Worm (Caenorhabditis elegans): Measurements from ENCODE around the gene ZK822.1.

DNA sequence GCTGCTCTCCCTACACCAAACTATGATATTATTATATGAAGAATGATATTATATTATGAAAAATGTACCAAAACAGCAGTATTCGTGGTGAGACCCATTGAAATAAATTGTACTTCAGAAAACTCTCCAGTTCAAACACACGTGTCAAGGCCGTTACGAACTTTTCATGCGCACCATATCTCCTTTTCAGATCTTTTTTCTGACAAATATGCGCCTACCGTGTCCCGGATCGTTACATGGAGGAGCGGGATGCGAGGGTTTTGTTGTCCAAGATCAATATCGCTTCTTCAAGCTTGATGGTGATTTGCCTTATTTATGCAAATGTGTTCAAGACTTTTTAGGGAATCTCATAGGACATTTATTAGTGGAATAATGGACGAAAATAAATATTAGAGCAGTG lies 18.3 kb downstream of the ZK822.1 start:
- no peak for TF ChIP-seq flt-1 (GFP tag; IDR thresholded peaks at IDR 0.05)
- no peak for TF ChIP-seq ztf-29 (GFP tag; IDR thresholded peaks at IDR 0.05)
- TF ChIP-seq ztf-23 (GFP tag; IDR thresholded peaks at IDR 0.05), result no peak
- no peak for TF ChIP-seq med-1 (GFP tag; optimal IDR thresholded peaks at IDR 0.05; ENCODE audit: insufficient read depth)
- no peak for TF ChIP-seq T22C8.4 (GFP tag; IDR thresholded peaks at IDR 0.05)
- TF ChIP-seq klf-2 (GFP tag; conservative IDR thresholded peaks at IDR 0.05), result no peak

Data from whole organism, midembryonic.